Fruit fly (Drosophila melanogaster) whole organism, embryonic: ENCODE data around the gene Ldh.

ENCODE experiments used
- Adf1 ChIP-seq: fragments of 200-800 bp; sonication (Bioruptor generic); IDR thresholded peaks from 2 replicates; pipeline ENCODE4 v1.3.6; 2022; ENCODE audit warnings: missing biosample characterization, missing genetic modification characterization
- CG10274 ChIP-seq: fragments of 200-800 bp; sonication (Bioruptor generic); optimal IDR thresholded peaks from 3 replicates; lab custom pipeline; 2017; ENCODE audit warnings: missing biosample characterization, mild to moderate bottlenecking, missing genetic modification characterization
- CG11093 ChIP-seq: fragments of 200-800 bp; sonication (Bioruptor generic); IDR thresholded peaks from 3 replicates; pipeline ENCODE4 v1.3.6; 2022; ENCODE audit warnings: missing biosample characterization, missing genetic modification characterization
- CG13624 ChIP-seq: fragments of 200-800 bp; sonication (Bioruptor generic); optimal IDR thresholded peaks from 2 replicates; lab custom pipeline; 2016; ENCODE audit warnings: missing biosample characterization, missing genetic modification characterization
- CG14441 ChIP-seq: fragments of 200-800 bp; sonication (Bioruptor generic); IDR thresholded peaks from 2 replicates; pipeline ENCODE4 v1.3.6; 2022; ENCODE audit warnings: missing biosample characterization, missing genetic modification characterization
- CG14965 ChIP-seq: fragments of 200-800 bp; sonication (Bioruptor generic); optimal IDR thresholded peaks from 2 replicates; lab custom pipeline; 2016; ENCODE audit warnings: missing biosample characterization, missing genetic modification characterization, borderline replicate concordance
- CG15073 ChIP-seq: fragments of 200-800 bp; sonication (Bioruptor generic); optimal IDR thresholded peaks from 2 replicates; lab custom pipeline; 2016; ENCODE audit warnings: missing biosample characterization, missing genetic modification characterization
- CG15269 ChIP-seq: fragments of 200-800 bp; sonication (Bioruptor generic); optimal IDR thresholded peaks from 2 replicates; lab custom pipeline; 2018; ENCODE audit warnings: missing biosample characterization, mild to moderate bottlenecking, missing genetic modification characterization, moderate library complexity
- CG18262 ChIP-seq: fragments of 200-800 bp; optimal IDR thresholded peaks from 3 replicates; lab custom pipeline; 2019; ENCODE audit warnings: missing biosample characterization, mild to moderate bottlenecking, missing genetic modification characterization, moderate library complexity
- CG2202 ChIP-seq: fragments of 200-800 bp; sonication (Bioruptor generic); optimal IDR thresholded peaks from 2 replicates; lab custom pipeline; 2018; ENCODE audit warnings: missing biosample characterization, mild to moderate bottlenecking, missing genetic modification characterization
- CG2712 ChIP-seq: fragments of 200-800 bp; optimal IDR thresholded peaks from 3 replicates; lab custom pipeline; 2019; ENCODE audit warnings: missing biosample characterization, mild to moderate bottlenecking, missing genetic modification characterization, moderate library complexity
- CG31224 ChIP-seq: fragments of 200-800 bp; sonication (Bioruptor generic); IDR thresholded peaks from 2 replicates; pipeline ENCODE4 v1.3.6; 2022; ENCODE audit warnings: missing biosample characterization, missing genetic modification characterization
- CG32772 ChIP-seq: fragments of 200-800 bp; sonication (Bioruptor generic); IDR thresholded peaks from 2 replicates; pipeline ENCODE4 v1.3.6; 2022; ENCODE audit warnings: missing biosample characterization, missing genetic modification characterization
- CG34224 ChIP-seq: fragments of 200-800 bp; sonication (Bioruptor generic); IDR thresholded peaks from 3 replicates; pipeline ENCODE4 v1.3.6; 2022; ENCODE audit warnings: missing biosample characterization, missing genetic modification characterization; ENCODE audit not compliant: partially characterized antibody
- CG4328 ChIP-seq: fragments of 200-800 bp; sonication (Bioruptor generic); optimal IDR thresholded peaks from 3 replicates; lab custom pipeline; 2017; ENCODE audit warnings: missing biosample characterization, missing genetic modification reagents, missing genetic modification characterization
- CG4820 ChIP-seq: fragments of 200-800 bp; sonication (Bioruptor generic); optimal IDR thresholded peaks from 3 replicates; lab custom pipeline; 2016; ENCODE audit warnings: missing biosample characterization, missing genetic modification characterization
- CG6272 ChIP-seq: fragments of 200-800 bp; sonication (Bioruptor generic); IDR thresholded peaks from 2 replicates; pipeline ENCODE4 v1.3.6; 2022; ENCODE audit warnings: missing biosample characterization, missing genetic modification characterization
- CG6683 ChIP-seq: fragments of 200-800 bp; sonication (Bioruptor generic); optimal IDR thresholded peaks from 2 replicates; lab custom pipeline; 2017; ENCODE audit warnings: missing biosample characterization, mild to moderate bottlenecking, missing genetic modification characterization, missing genetic modification reagents
- CG6813 ChIP-seq: fragments of 200-800 bp; sonication (Bioruptor generic); optimal IDR thresholded peaks from 2 replicates; lab custom pipeline; 2017; ENCODE audit warnings: missing biosample characterization, missing genetic modification characterization, mild to moderate bottlenecking, moderate library complexity, missing genetic modification reagents
- CG7987 ChIP-seq: fragments of 200-800 bp; sonication (Bioruptor generic); optimal IDR thresholded peaks from 2 replicates; lab custom pipeline; 2018; ENCODE audit warnings: missing biosample characterization, mild to moderate bottlenecking, missing genetic modification characterization, moderate library complexity
- CG8478 ChIP-seq: fragments of >200 bp; optimal IDR thresholded peaks from 2 replicates; lab custom pipeline; 2018
- CG9727 ChIP-seq: fragments of 200-800 bp; sonication (Bioruptor generic); optimal IDR thresholded peaks from 3 replicates; lab custom pipeline; 2017; ENCODE audit warnings: missing biosample characterization, mild to moderate bottlenecking, missing genetic modification characterization
- CG9932 ChIP-seq: fragments of 200-800 bp; sonication (Bioruptor generic); IDR thresholded peaks from 2 replicates; pipeline ENCODE4 v1.3.6; 2022; ENCODE audit warnings: missing biosample characterization, missing genetic modification characterization
- Chrac-16 ChIP-seq: fragments of 200-800 bp; sonication (Bioruptor generic); optimal IDR thresholded peaks from 3 replicates; lab custom pipeline; 2016; ENCODE audit warnings: missing biosample characterization, missing genetic modification characterization
- Dip2 ChIP-seq: fragments of 200-800 bp; sonication (Bioruptor generic); IDR thresholded peaks from 2 replicates; pipeline ENCODE4 v1.3.6; 2022; ENCODE audit warnings: missing biosample characterization, missing genetic modification characterization
- Drgx ChIP-seq: fragments of 200-800 bp; sonication (Bioruptor generic); IDR thresholded peaks from 2 replicates; pipeline ENCODE4 v1.3.6; 2022; ENCODE audit warnings: missing biosample characterization, missing genetic modification characterization
- Kr ChIP-seq: fragments of 200-800 bp; sonication (Bioruptor generic); optimal IDR thresholded peaks from 2 replicates; lab custom pipeline; 2017; ENCODE audit warnings: missing biosample characterization, mild to moderate bottlenecking, missing genetic modification characterization
- Lim3 ChIP-seq: fragments of 200-800 bp; sonication (Bioruptor generic); IDR thresholded peaks from 2 replicates; pipeline ENCODE4 v1.3.6; 2022; ENCODE audit warnings: missing biosample characterization, missing genetic modification characterization
- Mrtf ChIP-seq: fragments of 200-800 bp; sonication (Bioruptor generic); IDR thresholded peaks from 3 replicates; pipeline ENCODE4 v1.3.6; 2022; ENCODE audit warnings: missing biosample characterization, missing genetic modification characterization
- Neu2 ChIP-seq: fragments of 200-800 bp; sonication (Bioruptor generic); optimal IDR thresholded peaks from 3 replicates; lab custom pipeline; 2016; ENCODE audit warnings: missing biosample characterization, missing genetic modification characterization, borderline replicate concordance
- Xbp1 ChIP-seq: fragments of 200-800 bp; sonication (Bioruptor generic); optimal IDR thresholded peaks from 3 replicates; lab custom pipeline; 2016; ENCODE audit warnings: missing biosample characterization, mild to moderate bottlenecking, missing genetic modification characterization
- aop ChIP-seq: fragments of 200-800 bp; sonication (Bioruptor generic); IDR thresholded peaks from 2 replicates; pipeline ENCODE4 v1.3.6; 2022; ENCODE audit warnings: missing biosample characterization, missing genetic modification characterization
- ase ChIP-seq: fragments of 200-800 bp; sonication (Bioruptor generic); IDR thresholded peaks from 3 replicates; pipeline ENCODE4 v1.3.6; 2022; ENCODE audit warnings: missing biosample characterization, missing genetic modification characterization
- chinmo ChIP-seq: fragments of 200-800 bp; sonication (Bioruptor generic); IDR thresholded peaks from 4 replicates; pipeline ENCODE4 v1.3.6; 2022; ENCODE audit warnings: missing biosample characterization, missing genetic modification characterization; ENCODE audit not compliant: partially characterized antibody
- croc ChIP-seq: fragments of 200-800 bp; sonication (Bioruptor generic); conservative IDR thresholded peaks from 3 replicates; pipeline ENCODE4 v1.3.6; 2022; ENCODE audit warnings: missing biosample characterization, missing genetic modification characterization
- crol ChIP-seq: fragments of 200-800 bp; sonication (Bioruptor generic); IDR thresholded peaks from 2 replicates; pipeline ENCODE4 v1.3.6; 2022; ENCODE audit warnings: missing biosample characterization, missing genetic modification characterization
- danr ChIP-seq: fragments of 200-800 bp; sonication (Bioruptor generic); IDR thresholded peaks from 2 replicates; pipeline ENCODE4 v1.3.6; 2022; ENCODE audit warnings: missing biosample characterization, missing genetic modification characterization
- dmrt99B ChIP-seq: fragments of 200-800 bp; sonication (Bioruptor generic); optimal IDR thresholded peaks from 2 replicates; lab custom pipeline; 2018; ENCODE audit warnings: missing biosample characterization, mild to moderate bottlenecking, missing genetic modification characterization, moderate library complexity
- fd102C ChIP-seq: fragments of 200-800 bp; sonication (Bioruptor generic); optimal IDR thresholded peaks from 2 replicates; lab custom pipeline; 2018; ENCODE audit warnings: missing biosample characterization, mild to moderate bottlenecking, missing genetic modification characterization, moderate library complexity
- jumu ChIP-seq: fragments of 200-800 bp; sonication (Bioruptor generic); optimal IDR thresholded peaks from 3 replicates; lab custom pipeline; 2016; ENCODE audit warnings: missing biosample characterization, missing genetic modification characterization
- klu ChIP-seq: fragments of 200-800 bp; sonication (Bioruptor generic); IDR thresholded peaks from 2 replicates; pipeline ENCODE4 v1.3.6; 2022; ENCODE audit warnings: missing biosample characterization, missing genetic modification characterization
- mirr ChIP-seq: fragments of 200-800 bp; sonication (Bioruptor generic); optimal IDR thresholded peaks from 3 replicates; lab custom pipeline; 2018; ENCODE audit warnings: missing biosample characterization, mild to moderate bottlenecking, missing genetic modification characterization
- nom ChIP-seq: fragments of 200-800 bp; sonication (Bioruptor generic); optimal IDR thresholded peaks from 2 replicates; lab custom pipeline; 2017; ENCODE audit warnings: missing biosample characterization, missing genetic modification characterization, mild to moderate bottlenecking, moderate library complexity, missing genetic modification reagents
- phol ChIP-seq: fragments of 200-800 bp; sonication (Bioruptor generic); optimal IDR thresholded peaks from 3 replicates; lab custom pipeline; 2018; ENCODE audit warnings: missing biosample characterization, mild to moderate bottlenecking, missing genetic modification characterization, moderate library complexity
- psq ChIP-seq: fragments of 200-800 bp; sonication (Bioruptor generic); optimal IDR thresholded peaks from 2 replicates; lab custom pipeline; 2017; ENCODE audit warnings: missing biosample characterization, missing genetic modification characterization
- ro ChIP-seq: fragments of 200-800 bp; sonication (Bioruptor generic); IDR thresholded peaks from 2 replicates; pipeline ENCODE4 v1.3.6; 2022; ENCODE audit warnings: missing biosample characterization, missing genetic modification characterization
- schlank ChIP-seq: fragments of 200-800 bp; sonication (Bioruptor generic); optimal IDR thresholded peaks from 2 replicates; lab custom pipeline; 2018; ENCODE audit warnings: missing biosample characterization, mild to moderate bottlenecking, missing genetic modification characterization
- slp2 ChIP-seq: fragments of 200-800 bp; sonication (Bioruptor generic); optimal IDR thresholded peaks from 2 replicates; lab custom pipeline; 2016; ENCODE audit warnings: missing biosample characterization, missing genetic modification characterization
- ssp ChIP-seq: fragments of 200-800 bp; sonication (Bioruptor generic); IDR thresholded peaks from 2 replicates; pipeline ENCODE4 v1.3.6; 2022; ENCODE audit warnings: missing biosample characterization, missing genetic modification characterization
- sug ChIP-seq: fragments of 200-800 bp; optimal IDR thresholded peaks from 2 replicates; lab custom pipeline; 2019; ENCODE audit warnings: missing biosample characterization, mild to moderate bottlenecking, missing genetic modification characterization, moderate library complexity

Ldh gene

DNA sequence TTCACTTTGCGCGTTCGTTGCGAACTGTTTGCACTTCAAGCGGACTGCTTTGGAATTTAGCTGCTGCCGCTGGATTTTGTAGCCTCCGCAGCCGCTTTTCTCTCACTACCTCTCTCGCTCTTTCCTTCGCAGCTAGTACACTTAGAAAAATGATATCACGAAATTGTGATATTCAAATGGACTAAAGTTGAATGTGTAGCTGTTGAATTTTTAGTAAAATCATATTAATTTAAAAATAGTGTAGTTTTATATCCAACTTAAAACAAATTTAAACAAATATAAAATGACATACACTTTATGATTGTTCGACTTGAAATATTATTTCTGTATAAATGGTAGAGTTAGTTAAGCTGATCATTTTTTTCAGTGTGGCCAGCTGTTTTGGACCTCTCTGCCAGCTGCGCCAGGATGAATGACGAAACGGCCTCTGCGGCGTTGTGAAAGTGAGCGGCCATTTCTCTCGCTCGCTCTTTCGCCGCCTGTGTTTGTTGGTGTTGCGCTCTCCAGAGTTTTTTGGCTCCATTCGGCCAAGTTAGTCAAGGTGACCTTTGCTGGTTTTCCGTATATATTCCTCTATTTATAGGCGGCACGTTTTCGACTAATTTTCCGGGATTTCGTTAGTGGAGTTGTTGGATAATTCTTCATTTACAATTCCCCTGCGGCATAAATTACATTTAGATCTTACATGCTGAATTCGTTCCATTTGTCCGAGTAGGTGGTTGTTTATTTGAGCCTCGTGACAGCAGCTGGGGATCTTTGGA lies at the start of gene Ldh (continued):
- peak; percentile 99 for TF ChIP-seq CG9727
- TF ChIP-seq CG7987 (GFP tag; lab: Kevin White, UChicago), result peak; percentile 78
- peak; percentile 81 for TF ChIP-seq ase (GFP tag; lab: Robert Waterston, UW)
- peak; percentile 63 for TF ChIP-seq mirr (GFP tag; lab: Kevin White, UChicago)
- TF ChIP-seq CG8478 (lab: Kevin White, UChicago), result no peak
- TF ChIP-seq CG6813 (GFP tag; lab: Kevin White, UChicago), result peak; percentile 95
- peak; percentile 84 for TF ChIP-seq CG31224 (GFP tag; lab: Robert Waterston, UW)
- TF ChIP-seq CG6683 (GFP tag; lab: Kevin White, UChicago), result peak; percentile 89
- TF ChIP-seq CG6272 (GFP tag; lab: Robert Waterston, UW), result peak; percentile 85
- peak; percentile 97 for TF ChIP-seq dmrt99B (tag; lab: Kevin White, UChicago)
- peak; percentile 95 for TF ChIP-seq Xbp1
- TF ChIP-seq CG34224, result no peak
- peak; percentile 82 for TF ChIP-seq slp2 (GFP tag; lab: Kevin White, UChicago)
- peak; percentile 36; the same call in 1 of the 2 replicates for TF ChIP-seq Lim3
- peak; percentile 97 for TF ChIP-seq CG15269 (tag; lab: Kevin White, UChicago)
- peak; percentile 99 for TF ChIP-seq CG18262
- peak; percentile 90 for TF ChIP-seq CG9932 (GFP tag; lab: Robert Waterston, UW)
- peak; percentile 80 for TF ChIP-seq ro
- peak; percentile 78 for TF ChIP-seq schlank (tag; lab: Kevin White, UChicago)
- peak; percentile 77 for TF ChIP-seq Adf1
- TF ChIP-seq CG32772, result peak; percentile 89
- TF ChIP-seq nom (GFP tag; lab: Kevin White, UChicago), result peak; percentile 70
- peak; percentile 96 for TF ChIP-seq phol (tag; lab: Kevin White, UChicago)
- TF ChIP-seq CG13624, result peak; percentile 87
- peak; percentile 95 for TF ChIP-seq sug (tag; lab: Kevin White, UChicago)
- TF ChIP-seq Neu2 (GFP tag; lab: Kevin White, UChicago), result peak; percentile 4
- TF ChIP-seq psq (GFP tag; lab: Kevin White, UChicago), result peak; percentile 79
- TF ChIP-seq fd102C (GFP tag; lab: Kevin White, UChicago), result peak; percentile 88
- TF ChIP-seq CG4328 (GFP tag; lab: Kevin White, UChicago), result peak; percentile 96
- peak; percentile 85 for TF ChIP-seq CG11093 (GFP tag; lab: Robert Waterston, UW)
- peak; percentile 99 for TF ChIP-seq CG2712 (tag; lab: Kevin White, UChicago)
- peak; percentile 92 for TF ChIP-seq Drgx
- peak; percentile 91 for TF ChIP-seq croc (GFP tag; lab: Robert Waterston, UW)
- peak; percentile 73 for TF ChIP-seq jumu
- peak; percentile 39 for TF ChIP-seq CG15073 (GFP tag; lab: Kevin White, UChicago)
- TF ChIP-seq klu (GFP tag; lab: Robert Waterston, UW), result peak; percentile 90
- no peak for TF ChIP-seq chinmo (GFP tag; lab: Robert Waterston, UW)
- peak; percentile 87 for TF ChIP-seq CG14441
- TF ChIP-seq aop (GFP tag; lab: Robert Waterston, UW), result no peak
- TF ChIP-seq Kr (GFP tag; lab: Kevin White, UChicago), result peak; percentile 79
- TF ChIP-seq crol (GFP tag; lab: Robert Waterston, UW), result 0 out of 2 replicates have a peak, but pooled peaks have one; percentile 11
- TF ChIP-seq CG4820 (GFP tag; lab: Kevin White, UChicago), result peak; percentile 92
- 0 out of 2 replicates have a peak, but pooled peaks have one; percentile 19 for TF ChIP-seq Dip2
- TF ChIP-seq danr (GFP tag; lab: Robert Waterston, UW), result peak; percentile 81
- TF ChIP-seq Chrac-16 (GFP tag; lab: Kevin White, UChicago), result peak; percentile 95
- TF ChIP-seq Mrtf, result peak; percentile 80
- no peak for TF ChIP-seq CG14965
- TF ChIP-seq CG10274, result peak; percentile 76
- peak; percentile 84 for TF ChIP-seq ssp (GFP tag; lab: Robert Waterston, UW)
- TF ChIP-seq CG2202 (tag; lab: Kevin White, UChicago), result peak; percentile 94
